Fruit fly (Drosophila melanogaster) Kc167 (cell line): ENCODE data around the gene Piezo.

Experiments
- Myc ChIP-seq: fragments of >200 bp; optimal IDR thresholded peaks from 2 replicates; lab custom pipeline; 2017; ENCODE audit warnings: missing external identifiers
- Sin3A ChIP-seq: fragments of >200 bp; optimal IDR thresholded peaks from 2 replicates; lab custom pipeline; 2018; ENCODE audit warnings: missing external identifiers
- h ChIP-seq: fragments of >200 bp; optimal IDR thresholded peaks from 3 replicates; lab custom pipeline; 2018; ENCODE audit warnings: missing external identifiers
- insv ChIP-seq: fragments of >200 bp; optimal IDR thresholded peaks from 3 replicates; lab custom pipeline; 2018; ENCODE audit warnings: missing external identifiers
- psq ChIP-seq: fragments of >200 bp; optimal IDR thresholded peaks from 2 replicates; lab custom pipeline; 2017; ENCODE audit warnings: missing external identifiers
- ttk ChIP-seq: sonication (Bioruptor generic); optimal IDR thresholded peaks from 2 replicates; lab custom pipeline; 2017; ENCODE audit warnings: missing external identifiers

Piezo gene

dm6 chr2L:8163025-8163351 lies at the start of gene Piezo:
TSS of gene Piezo (plus strand) at chr2L:8163073.
- TF ChIP-seq psq (lab: Kevin White, UChicago), result no peak
- no peak for TF ChIP-seq ttk (lab: Kevin White, UChicago)
- no peak for TF ChIP-seq insv (lab: Kevin White, UChicago)
- TF ChIP-seq Myc (lab: Kevin White, UChicago), result no peak
- no peak for TF ChIP-seq h (lab: Kevin White, UChicago)

- TF ChIP-seq Sin3A (lab: Kevin White, UChicago), result no peak
- no peak for TF ChIP-seq ttk (lab: Kevin White, UChicago)
- TF ChIP-seq psq (lab: Kevin White, UChicago), result no peak
- no peak for TF ChIP-seq insv (lab: Kevin White, UChicago)
- no peak for TF ChIP-seq h (lab: Kevin White, UChicago)
- no peak for TF ChIP-seq Myc (lab: Kevin White, UChicago)
Measured at dm6 chr2L:8116632-8117193, 46.2 kb upstream of the Piezo start.

- TF ChIP-seq insv (lab: Kevin White, UChicago), result no peak
Measured at dm6 chr2L:8123711-8124379, 39.0 kb upstream of the Piezo start, which contains the start of the genes mon2 and CG8673. TSS of gene mon2 (minus strand) at chr2L:8124010. TSS of gene CG8673 (plus strand) at chr2L:8124329.

- TF ChIP-seq ttk (lab: Kevin White, UChicago), result no peak
- TF ChIP-seq psq (lab: Kevin White, UChicago), result no peak
- TF ChIP-seq h (lab: Kevin White, UChicago), result no peak
- no peak for TF ChIP-seq insv (lab: Kevin White, UChicago)
- TF ChIP-seq Sin3A (lab: Kevin White, UChicago), result no peak
- no peak for TF ChIP-seq Myc (lab: Kevin White, UChicago)
Measured at dm6 chr2L:8126849-8127602, 35.8 kb upstream of the Piezo start, which contains the start of the genes CG12375 and CG8668. TSS of gene CG12375 (minus strand) at chr2L:8126890. TSS of gene CG8668 (plus strand) at chr2L:8127001.

dm6 chr2L:8128911-8129310 lies 34.0 kb upstream of the Piezo start:
- TF ChIP-seq psq (lab: Kevin White, UChicago), result no peak

- TF ChIP-seq h (lab: Kevin White, UChicago) (no peak), Sin3A (lab: Kevin White, UChicago) (no peak), psq (lab: Kevin White, UChicago) (no peak), insv (lab: Kevin White, UChicago) (no peak), ttk (lab: Kevin White, UChicago) (no peak), Myc (lab: Kevin White, UChicago) (no peak)
Measured at dm6 chr2L:8129996-8130641, 32.8 kb upstream of the Piezo start.

dm6 chr2L:8130729-8131128 lies 32.1 kb upstream of the Piezo start:
- TF ChIP-seq insv (lab: Kevin White, UChicago) (no peak), h (lab: Kevin White, UChicago) (no peak), psq (lab: Kevin White, UChicago) (no peak), Myc (lab: Kevin White, UChicago) (no peak), ttk (lab: Kevin White, UChicago) (no peak), Sin3A (lab: Kevin White, UChicago) (no peak)

dm6 chr2L:8133772-8134386 lies 29.0 kb upstream of the Piezo start:
- TF ChIP-seq insv (lab: Kevin White, UChicago) (no peak), Sin3A (lab: Kevin White, UChicago) (no peak), Myc (lab: Kevin White, UChicago) (no peak), psq (lab: Kevin White, UChicago) (no peak), h (lab: Kevin White, UChicago) (no peak), ttk (lab: Kevin White, UChicago) (no peak)

- no peak for TF ChIP-seq ttk (lab: Kevin White, UChicago)
- TF ChIP-seq psq (lab: Kevin White, UChicago), result no peak
- no peak for TF ChIP-seq h (lab: Kevin White, UChicago)
- no peak for TF ChIP-seq insv (lab: Kevin White, UChicago)
Measured at dm6 chr2L:8142760-8143159, 20.1 kb upstream of the Piezo start.

dm6 chr2L:8143947-8144346 lies 18.9 kb upstream of the Piezo start, which contains the start of gene CG42762:
TSS of gene CG42762 (minus strand) at chr2L:8144047.
- TF ChIP-seq psq (lab: Kevin White, UChicago) (no peak), ttk (lab: Kevin White, UChicago) (no peak), insv (lab: Kevin White, UChicago) (no peak), Sin3A (lab: Kevin White, UChicago) (no peak)
